Fruit fly (Drosophila melanogaster): ENCODE measurements around the gene CG34241.

The CG34241 gene

DNA sequence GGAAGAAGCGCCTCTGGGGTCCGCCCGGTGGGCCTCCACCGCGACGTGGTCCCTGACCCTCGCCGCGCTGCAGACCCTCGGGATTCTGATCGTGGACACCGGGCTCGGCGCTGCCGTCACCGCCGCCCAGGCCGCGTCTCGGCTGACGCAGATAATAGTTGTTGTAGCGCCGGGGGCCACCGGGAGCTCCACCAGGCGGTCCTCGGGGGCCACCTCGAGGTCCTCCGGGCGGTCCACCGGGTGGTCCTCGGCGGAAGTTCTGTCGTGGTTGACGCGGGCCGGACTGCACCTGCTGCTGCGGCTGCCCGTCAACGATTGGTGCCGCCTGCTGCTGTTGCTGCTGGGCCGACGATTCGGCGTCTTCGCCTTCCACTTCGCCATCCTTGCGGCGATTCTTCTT is 4.9 kb upstream of the CG34241 start:
- TF ChIP-seq CG4282 (GFP tag; optimal IDR thresholded peaks at IDR 0.05), result no peak
- no peak for TF ChIP-seq ranshi (GFP tag; IDR thresholded peaks at IDR 0.05)
- TF ChIP-seq Hr39 (optimal IDR thresholded peaks at IDR 0.05), result peak; percentile 76
- no peak for TF ChIP-seq aop (GFP tag; IDR thresholded peaks at IDR 0.05)
- TF ChIP-seq pnt (GFP tag; optimal IDR thresholded peaks at IDR 0.05), result no peak
- no peak for TF ChIP-seq Dp (GFP tag; optimal IDR thresholded peaks at IDR 0.05)
- no peak for TF ChIP-seq cad (GFP tag; optimal IDR thresholded peaks at IDR 0.05)
- no peak for TF ChIP-seq Pdp1 (GFP tag; optimal IDR thresholded peaks at IDR 0.05)
- no peak for TF ChIP-seq CG34422 (GFP tag; IDR thresholded peaks at IDR 0.05)
- no peak for TF ChIP-seq klu (GFP tag; IDR thresholded peaks at IDR 0.05)
- TF ChIP-seq grn (GFP tag; optimal IDR thresholded peaks at IDR 0.05), result no peak
- no peak for TF ChIP-seq gcm (GFP tag; optimal IDR thresholded peaks at IDR 0.05)
- TF ChIP-seq lov (optimal IDR thresholded peaks at IDR 0.05), result no peak
- no peak for TF ChIP-seq lov (GFP tag; IDR thresholded peaks at IDR 0.05)
- TF ChIP-seq ftz-f1 (GFP tag; optimal IDR thresholded peaks at IDR 0.05), result no peak
- no peak for TF ChIP-seq fd96Cb (tag; optimal IDR thresholded peaks at IDR 0.05)
- no peak for TF ChIP-seq Neu2 (GFP tag; optimal IDR thresholded peaks at IDR 0.05; ENCODE audit: borderline replicate concordance)
- TF ChIP-seq Xbp1 (GFP tag; optimal IDR thresholded peaks at IDR 0.05), result no peak
- TF ChIP-seq pros (GFP tag; optimal IDR thresholded peaks at IDR 0.05), result no peak
- no peak for TF ChIP-seq Poxn (GFP tag; IDR thresholded peaks at IDR 0.05)
- no peak for TF ChIP-seq CG13624 (GFP tag; optimal IDR thresholded peaks at IDR 0.05)
- no peak for TF ChIP-seq Jarid2 (GFP tag; optimal IDR thresholded peaks at IDR 0.05)
- TF ChIP-seq CG2120 (GFP tag; optimal IDR thresholded peaks at IDR 0.05), result no peak
- no peak for TF ChIP-seq CG10267 (tag; optimal IDR thresholded peaks at IDR 0.05)
- TF ChIP-seq Med (GFP tag), result peak; percentile 10
- TF ChIP-seq sens (GFP tag), result peak; percentile 51
- TF ChIP-seq CG16813 (GFP tag; IDR thresholded peaks at IDR 0.05; ENCODE audit: partially characterized antibody), result 0 out of 3 replicates have a peak, but pooled peaks have one; percentile 15
- no peak for TF ChIP-seq Oli (tag; optimal IDR thresholded peaks at IDR 0.05)
- no peak for TF ChIP-seq CG4424 (GFP tag; optimal IDR thresholded peaks at IDR 0.05)
- no peak for TF ChIP-seq ac (GFP tag; optimal IDR thresholded peaks at IDR 0.05)
- TF ChIP-seq Sox100B (GFP tag; optimal IDR thresholded peaks at IDR 0.05), result no peak
- no peak for TF ChIP-seq ttk (GFP tag; IDR thresholded peaks at IDR 0.05)
- no peak for TF ChIP-seq CG17359 (tag; optimal IDR thresholded peaks at IDR 0.05)
- TF ChIP-seq CG12942 (GFP tag; optimal IDR thresholded peaks at IDR 0.05), result no peak
- no peak for TF ChIP-seq CG8924 (tag; optimal IDR thresholded peaks at IDR 0.05)
- no peak for TF ChIP-seq cato (GFP tag; optimal IDR thresholded peaks at IDR 0.05; ENCODE audit: borderline replicate concordance)

- TF ChIP-seq pros (GFP tag; optimal IDR thresholded peaks at IDR 0.05) (peak; percentile 89), Hr3 (GFP tag; optimal IDR thresholded peaks at IDR 0.05) (no peak), cato (GFP tag; optimal IDR thresholded peaks at IDR 0.05; ENCODE audit: borderline replicate concordance) (no peak), sens (GFP tag) (peak; percentile 60), exex (tag; optimal IDR thresholded peaks at IDR 0.05) (peak; percentile 61), CG3163 (GFP tag; optimal IDR thresholded peaks at IDR 0.05) (no peak), CG33557 (GFP tag; optimal IDR thresholded peaks at IDR 0.05) (peak; percentile 36), fd3F (GFP tag; optimal IDR thresholded peaks at IDR 0.05) (no peak), CG7928 (GFP tag; optimal IDR thresholded peaks at IDR 0.05) (peak; percentile 60), CG12219 (GFP tag; optimal IDR thresholded peaks at IDR 0.05) (peak; percentile 55), dmrt99B (tag; optimal IDR thresholded peaks at IDR 0.05) (no peak), toy (GFP tag; IDR thresholded peaks at IDR 0.05) (no peak), wek (GFP tag; optimal IDR thresholded peaks at IDR 0.05) (peak; percentile 60), otp (GFP tag; IDR thresholded peaks at IDR 0.05) (peak; percentile 54; the same call in 2 of the 3 replicates), tx (GFP tag; optimal IDR thresholded peaks at IDR 0.05) (no peak), Eip74EF (GFP tag; optimal IDR thresholded peaks at IDR 0.05) (no peak), Optix (GFP tag; IDR thresholded peaks at IDR 0.05) (0 out of 3 replicates have a peak, but pooled peaks have one; percentile 46), tin (GFP tag; optimal IDR thresholded peaks at IDR 0.05) (no peak), CG7987 (GFP tag; optimal IDR thresholded peaks at IDR 0.05) (peak; percentile 75), Nf-YC (tag; optimal IDR thresholded peaks at IDR 0.05) (peak; percentile 86)
Measured at dm6 chr3L:12124138-12124583, 3.6 kb upstream of the CG34241 start.
